Worm (Caenorhabditis elegans) whole organism, L4 larva: Measurements from ENCODE around the gene let-721.
A peak's percentile ranks its signal among the peaks of the same experiment; 100 is the strongest.

Experiments
- R02D3.7 ChIP-seq: fragments of 150-350 bp; sonication (generic microtip); optimal IDR thresholded peaks from 3 replicates; lab custom pipeline; 2014; ENCODE audit warnings: missing biosample characterization, missing genetic modification characterization
- T20F7.1 ChIP-seq: fragments of 200-800 bp; sonication (Bioruptor generic); optimal IDR thresholded peaks from 2 replicates; lab custom pipeline; 2018; ENCODE audit warnings: mild to moderate bottlenecking, missing genetic modification characterization, missing compliant biosample characterization
- T26A8.4 ChIP-seq: fragments of 200-800 bp; sonication (Bioruptor generic); IDR thresholded peaks from 2 replicates; pipeline ENCODE4 v1.3.6; 2022; ENCODE audit warnings: missing genetic modification characterization, missing compliant biosample characterization
- Y48G9A.11 ChIP-seq: fragments of 200-800 bp; sonication (Bioruptor generic); IDR thresholded peaks from 2 replicates; pipeline ENCODE4 v1.3.6; 2022; ENCODE audit warnings: missing genetic modification reagents, missing genetic modification characterization, missing compliant biosample characterization
- Y5F2A.4 ChIP-seq: fragments of 200-800 bp; sonication (Bioruptor generic); optimal IDR thresholded peaks from 2 replicates; lab custom pipeline; 2018; ENCODE audit warnings: mild to moderate bottlenecking, missing genetic modification characterization, missing compliant biosample characterization
- ZK337.2 ChIP-seq: fragments of 200-800 bp; sonication (Bioruptor generic); IDR thresholded peaks from 2 replicates; pipeline ENCODE4 v1.3.6; 2022; ENCODE audit warnings: missing genetic modification reagents, missing genetic modification characterization, missing compliant biosample characterization
- ama-1 ChIP-seq: fragments of 150-350 bp; optimal IDR thresholded peaks from 2 replicates; lab custom pipeline; 2014; ENCODE audit warnings: inconsistent platforms, mixed read lengths
- arid-1 ChIP-seq: fragments of 200-800 bp; sonication (Bioruptor generic); conservative IDR thresholded peaks from 2 replicates; pipeline ENCODE4 v1.3.6; 2022; ENCODE audit warnings: missing genetic modification reagents, missing genetic modification characterization, missing compliant biosample characterization
- attf-4 ChIP-seq: sonication (generic microtip); optimal IDR thresholded peaks from 3 replicates; lab custom pipeline; 2017; ENCODE audit warnings: missing biosample characterization, missing genetic modification characterization
- ceh-28 ChIP-seq: fragments of 150-350 bp; optimal IDR thresholded peaks from 2 replicates; lab custom pipeline; 2014; ENCODE audit warnings: missing biosample characterization, missing genetic modification reagents, missing genetic modification characterization
- ces-1 ChIP-seq: fragments of 150-350 bp; sonication (generic microtip); optimal IDR thresholded peaks from 4 replicates; lab custom pipeline; 2014; ENCODE audit warnings: missing biosample characterization, missing genetic modification reagents, missing genetic modification characterization
- daf-12 ChIP-seq: fragments of 150-350 bp; optimal IDR thresholded peaks from 2 replicates; lab custom pipeline; 2014; ENCODE audit warnings: missing biosample characterization, missing genetic modification reagents, missing genetic modification characterization
- daf-16 ChIP-seq, 3 experiments: sonication (generic microtip); optimal IDR thresholded peaks; 2 replicates each; lab custom pipeline; 2016 to 2017; ENCODE audit warnings: missing genetic modification characterization in 3 of 3, missing genetic modification reagents in 3 of 3, mild to moderate bottlenecking in 2 of 3, missing compliant biosample characterization in 2 of 3, missing biosample characterization in 1 of 3, moderate library complexity in 1 of 3
- daf-19 ChIP-seq: fragments of 200-800 bp; sonication (Bioruptor generic); conservative IDR thresholded peaks from 2 replicates; pipeline ENCODE4 v1.3.6; 2022; ENCODE audit warnings: missing genetic modification characterization, missing compliant biosample characterization
- dmd-6 ChIP-seq: fragments of 200-800 bp; sonication (Bioruptor generic); IDR thresholded peaks from 2 replicates; pipeline ENCODE4 v1.3.6; 2022; ENCODE audit warnings: missing genetic modification reagents, missing genetic modification characterization, missing compliant biosample characterization
- dmd-9 ChIP-seq: fragments of 200-800 bp; sonication (Bioruptor generic); IDR thresholded peaks from 2 replicates; pipeline ENCODE4 v1.3.6; 2022; ENCODE audit warnings: missing genetic modification reagents, missing genetic modification characterization, missing compliant biosample characterization
- duxl-1 ChIP-seq: sonication (generic microtip); optimal IDR thresholded peaks from 2 replicates; lab custom pipeline; 2016; ENCODE audit warnings: mild to moderate bottlenecking, missing genetic modification characterization, moderate library complexity, missing compliant biosample characterization; ENCODE audit not compliant: poor library complexity
- fos-1 ChIP-seq: fragments of 150-350 bp; optimal IDR thresholded peaks from 2 replicates; lab custom pipeline; 2014; ENCODE audit warnings: missing biosample characterization, missing genetic modification characterization
- hif-1 ChIP-seq, 2 experiments: sonication (generic microtip); optimal IDR thresholded peaks; 2 replicates each; lab custom pipeline; 2016 to 2017; ENCODE audit warnings: missing compliant biosample characterization in 2 of 2, missing genetic modification characterization in 2 of 2, missing genetic modification reagents in 2 of 2, missing genotype in 2 of 2, mild to moderate bottlenecking in 1 of 2
- hlh-11 ChIP-seq: fragments of 200-800 bp; sonication (Bioruptor generic); optimal IDR thresholded peaks from 2 replicates; lab custom pipeline; 2018; ENCODE audit warnings: mild to moderate bottlenecking, missing genetic modification characterization, missing compliant biosample characterization
- hlh-30 ChIP-seq: sonication (generic microtip); optimal IDR thresholded peaks from 2 replicates; lab custom pipeline; 2017; ENCODE audit warnings: antibody characterized with exemption, mild to moderate bottlenecking, missing genetic modification characterization, missing compliant biosample characterization; ENCODE audit not compliant: insufficient read depth
- hmg-1.1 ChIP-seq: fragments of 200-800 bp; sonication (Bioruptor generic); IDR thresholded peaks from 2 replicates; pipeline ENCODE4 v1.3.6; 2022; ENCODE audit warnings: missing genetic modification reagents, missing genetic modification characterization, missing compliant biosample characterization
- lin-1 ChIP-seq: fragments of 200-800 bp; sonication (Bioruptor generic); IDR thresholded peaks from 2 replicates; pipeline ENCODE4 v1.3.6; 2022; ENCODE audit warnings: missing genetic modification reagents, missing genetic modification characterization, missing compliant biosample characterization
- lin-13 ChIP-seq: fragments of 150-350 bp; optimal IDR thresholded peaks from 2 replicates; lab custom pipeline; 2014; ENCODE audit warnings: missing biosample characterization, missing genetic modification reagents, missing genetic modification characterization
- lin-38 ChIP-seq: fragments of 200-800 bp; sonication (Bioruptor generic); IDR thresholded peaks from 2 replicates; pipeline ENCODE4 v1.3.6; 2022; ENCODE audit warnings: missing genetic modification reagents, missing genetic modification characterization, missing compliant biosample characterization
- lin-39 ChIP-seq: fragments of 150-350 bp; optimal IDR thresholded peaks from 2 replicates; lab custom pipeline; 2014; ENCODE audit warnings: missing biosample characterization, missing genetic modification reagents, missing genetic modification characterization
- lir-3 ChIP-seq: sonication (generic microtip); optimal IDR thresholded peaks from 2 replicates; lab custom pipeline; 2016; ENCODE audit warnings: mild to moderate bottlenecking, missing genetic modification characterization, missing compliant biosample characterization
- madf-9 ChIP-seq: fragments of 200-800 bp; sonication (Bioruptor generic); conservative IDR thresholded peaks from 2 replicates; pipeline ENCODE4 v1.3.6; 2022; ENCODE audit warnings: missing genetic modification reagents, missing genetic modification characterization, missing compliant biosample characterization
- mdl-1 ChIP-seq, 2 experiments: fragments of 150-350 bp in 1 of 2; sonication (generic microtip) in 1 of 2; optimal IDR thresholded peaks; 2 replicates each; lab custom pipeline; 2014 to 2017; ENCODE audit warnings: missing biosample characterization in 2 of 2, missing genetic modification characterization in 2 of 2
- mdt-29 ChIP-seq: fragments of 200-800 bp; sonication (Bioruptor generic); IDR thresholded peaks from 2 replicates; pipeline ENCODE4 v1.3.6; 2022; ENCODE audit warnings: missing genetic modification reagents, missing genetic modification characterization, missing compliant biosample characterization
- mep-1 ChIP-seq: fragments of 150-350 bp; sonication (generic microtip); optimal IDR thresholded peaks from 3 replicates; lab custom pipeline; 2014; ENCODE audit warnings: missing biosample characterization, missing genetic modification characterization
- nhr-10 ChIP-seq: fragments of 150-350 bp; optimal IDR thresholded peaks from 2 replicates; lab custom pipeline; 2014; ENCODE audit warnings: missing biosample characterization, missing genetic modification characterization
- nhr-11 ChIP-seq: fragments of 150-350 bp; optimal IDR thresholded peaks from 2 replicates; lab custom pipeline; 2014; ENCODE audit warnings: missing biosample characterization, missing genetic modification characterization
- nhr-237 ChIP-seq: sonication (generic microtip); optimal IDR thresholded peaks from 2 replicates; lab custom pipeline; 2017; ENCODE audit warnings: missing biosample characterization, missing genetic modification characterization
- nhr-25 ChIP-seq: sonication (generic microtip); optimal IDR thresholded peaks from 2 replicates; lab custom pipeline; 2017; ENCODE audit warnings: missing genetic modification characterization, mild to moderate bottlenecking, missing compliant biosample characterization, antibody characterized with exemption, moderate library complexity, borderline replicate concordance; ENCODE audit not compliant: insufficient read depth
- nhr-28 ChIP-seq: fragments of 150-350 bp; optimal IDR thresholded peaks from 2 replicates; lab custom pipeline; 2014; ENCODE audit warnings: missing biosample characterization, missing genetic modification characterization
- nhr-41 ChIP-seq: fragments of 200-800 bp; sonication (Bioruptor generic); IDR thresholded peaks from 2 replicates; pipeline ENCODE4 v1.3.6; 2022; ENCODE audit warnings: missing genetic modification reagents, missing genetic modification characterization, missing compliant biosample characterization
- nhr-6 ChIP-seq: fragments of 150-350 bp; optimal IDR thresholded peaks from 2 replicates; lab custom pipeline; 2014; ENCODE audit warnings: missing biosample characterization, missing genetic modification characterization
- rbr-2 ChIP-seq: sonication (generic microtip); optimal IDR thresholded peaks from 2 replicates; lab custom pipeline; 2016; ENCODE audit warnings: missing genotype, missing genetic modification characterization, missing compliant biosample characterization
- sdz-12 ChIP-seq: fragments of 200-800 bp; sonication (Bioruptor generic); optimal IDR thresholded peaks from 2 replicates; lab custom pipeline; 2018; ENCODE audit warnings: mild to moderate bottlenecking, missing genetic modification characterization, missing compliant biosample characterization
- set-16 ChIP-seq: fragments of 200-800 bp; sonication (Bioruptor generic); IDR thresholded peaks from 2 replicates; pipeline ENCODE4 v1.3.6; 2022; ENCODE audit warnings: missing genetic modification reagents, missing genetic modification characterization, missing compliant biosample characterization
- skn-1 ChIP-seq: fragments of 150-350 bp; optimal IDR thresholded peaks from 2 replicates; lab custom pipeline; 2014; ENCODE audit warnings: missing biosample characterization, missing genetic modification characterization
- spr-1 ChIP-seq: sonication (generic microtip); optimal IDR thresholded peaks from 2 replicates; lab custom pipeline; 2016; ENCODE audit warnings: mild to moderate bottlenecking, missing genetic modification characterization, missing compliant biosample characterization
- spr-3 ChIP-seq: fragments of 200-800 bp; sonication (Bioruptor generic); optimal IDR thresholded peaks from 2 replicates; lab custom pipeline; 2018; ENCODE audit warnings: mild to moderate bottlenecking, missing genetic modification characterization, missing compliant biosample characterization
- tag-97 ChIP-seq: fragments of 200-800 bp; sonication (Bioruptor generic); IDR thresholded peaks from 2 replicates; pipeline ENCODE4 v1.3.6; 2022; ENCODE audit warnings: missing genetic modification characterization, missing compliant biosample characterization
- unc-62 ChIP-seq, 3 experiments: fragments of 150-350 bp in 1 of 3; sonication (generic microtip); optimal IDR thresholded peaks in 2 of 3; peaks in 1 of 3; 1 replicate in 1 of 3; 2 replicates in 2 of 3; lab custom pipeline; 2014 to 2017; ENCODE audit warnings: missing biosample characterization in 3 of 3, missing genetic modification characterization in 3 of 3, missing genetic modification reagents in 3 of 3, missing genotype in 1 of 3
- zfp-2 ChIP-seq: sonication (generic microtip); optimal IDR thresholded peaks from 2 replicates; lab custom pipeline; 2016; ENCODE audit warnings: mild to moderate bottlenecking, missing genetic modification characterization, missing compliant biosample characterization
- zfp-3 ChIP-seq: fragments of 200-800 bp; sonication (Bioruptor generic); conservative IDR thresholded peaks from 2 replicates; pipeline ENCODE4 v1.3.6; 2022; ENCODE audit warnings: missing genetic modification reagents, missing genetic modification characterization, missing compliant biosample characterization
- zip-2 ChIP-seq: fragments of 150-350 bp; optimal IDR thresholded peaks from 2 replicates; lab custom pipeline; 2014; ENCODE audit warnings: missing biosample characterization, missing genetic modification characterization

let-721 gene

DNA sequence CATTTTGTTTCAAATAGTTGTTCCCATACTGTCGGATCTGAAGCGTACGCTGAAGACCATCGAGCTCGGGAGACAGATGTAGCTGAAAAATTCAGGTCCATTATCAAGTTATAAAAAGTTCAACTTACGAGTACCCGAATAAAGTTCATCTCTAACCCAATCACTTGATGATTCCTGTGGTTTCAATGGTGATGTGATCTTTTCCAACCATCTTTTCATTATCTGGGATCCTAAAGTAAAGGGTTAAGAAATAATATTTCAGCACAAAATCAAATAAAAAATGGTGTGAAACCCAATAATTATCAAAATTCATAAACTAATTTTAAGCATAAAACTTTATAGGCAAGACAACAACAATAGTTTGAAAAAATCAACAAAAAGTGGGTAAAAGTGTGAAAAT lies 19.5 kb downstream of the let-721 start, which contains the start of gene C05D11.8:
C05D11.8 (minus strand) TSS at position 101 of the 400 bp plus-strand sequence.
- no peak for TF ChIP-seq hmg-1.1 (GFP tag; lab: Robert Waterston, UW)
- no peak for TF ChIP-seq ama-1 (lab: Kevin White, UChicago)
- no peak for TF ChIP-seq nhr-28 (tag; lab: Kevin White, UChicago)
- TF ChIP-seq spr-3: no peak
- TF ChIP-seq hlh-11 (tag; lab: Kevin White, UChicago): no peak
- TF ChIP-seq zfp-3: no peak
- TF ChIP-seq Y48G9A.11 (GFP tag; lab: Robert Waterston, UW): no peak
- TF ChIP-seq, all 104 proteins: peak for 0

DNA sequence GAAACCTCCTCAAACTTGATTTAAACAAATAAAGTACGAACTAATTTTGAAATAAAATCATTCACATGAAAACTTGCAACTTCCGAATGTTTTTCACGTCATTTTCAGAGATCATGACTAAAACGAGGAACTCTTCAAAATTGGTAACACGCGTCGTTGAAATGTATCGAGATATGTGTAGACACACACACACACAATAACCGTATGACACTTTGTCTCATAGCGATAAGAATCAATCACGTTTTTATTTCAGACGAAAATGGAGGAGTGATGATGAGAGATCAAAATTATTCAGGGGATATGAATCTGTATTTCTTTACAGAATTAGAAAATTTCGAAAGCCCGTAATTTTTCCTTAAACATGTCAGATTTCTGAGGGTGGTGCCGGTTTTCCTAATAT lies 24.0 kb downstream of the let-721 start:
- TF ChIP-seq nhr-11: no peak
- peak; percentile 73 for TF ChIP-seq dmd-6
- TF ChIP-seq madf-9 (GFP tag; lab: Robert Waterston, UW): no peak
- no peak for TF ChIP-seq tag-97 (GFP tag; lab: Robert Waterston, UW)
- TF ChIP-seq hmg-1.1 (GFP tag; lab: Robert Waterston, UW): no peak
- TF ChIP-seq Y5F2A.4 (GFP tag; lab: Kevin White, UChicago): no peak
- no peak for TF ChIP-seq daf-12
- TF ChIP-seq nhr-41 (GFP tag; lab: Robert Waterston, UW): no peak
- TF ChIP-seq T26A8.4 (GFP tag; lab: Robert Waterston, UW): no peak
- TF ChIP-seq hlh-30: peak; percentile 86
- TF ChIP-seq daf-16 (GFP tag; optimal IDR thresholded peaks at IDR 0.05; lab: Kevin White, UChicago): no peak
- no peak for TF ChIP-seq daf-16 (tag; optimal IDR thresholded peaks at IDR 0.05; lab: Kevin White, UChicago)
- no peak for TF ChIP-seq daf-19 (GFP tag; lab: Robert Waterston, UW)
- TF ChIP-seq unc-62 (GFP tag; optimal IDR thresholded peaks at IDR 0.05 in 1 of 2; lab: Kevin White, UChicago): peak in 1 of 2 experiments; percentile 94
- TF ChIP-seq unc-62 (tag; optimal IDR thresholded peaks at IDR 0.05; lab: Kevin White, UChicago): no peak
- TF ChIP-seq nhr-25 (tag; lab: Kevin White, UChicago): no peak
- peak; percentile 59 for TF ChIP-seq T20F7.1 (GFP tag; lab: Kevin White, UChicago)
- TF ChIP-seq skn-1: no peak
- no peak for TF ChIP-seq zfp-2
- TF ChIP-seq lin-1 (GFP tag; lab: Robert Waterston, UW): no peak
- peak in 1 of 2 experiments; percentile 30 for TF ChIP-seq mdl-1 (tag; optimal IDR thresholded peaks at IDR 0.05; lab: Kevin White, UChicago)
- TF ChIP-seq nhr-10 (tag; lab: Kevin White, UChicago): no peak
- TF ChIP-seq ceh-28: no peak
- no peak for TF ChIP-seq lin-38 (GFP tag; lab: Robert Waterston, UW)
- no peak for TF ChIP-seq nhr-237 (tag; lab: Kevin White, UChicago)
- no peak for TF ChIP-seq rbr-2 (tag; lab: Kevin White, UChicago)
- TF ChIP-seq arid-1 (GFP tag; lab: Robert Waterston, UW): no peak
- TF ChIP-seq lir-3 (tag; lab: Kevin White, UChicago): no peak
- TF ChIP-seq ZK337.2 (GFP tag; lab: Robert Waterston, UW): no peak
- no peak for TF ChIP-seq sdz-12 (GFP tag; lab: Kevin White, UChicago)
- TF ChIP-seq spr-1 (tag; lab: Kevin White, UChicago): no peak
- TF ChIP-seq set-16 (GFP tag; lab: Robert Waterston, UW): no peak
- no peak for TF ChIP-seq Y48G9A.11 (GFP tag; lab: Robert Waterston, UW)
- no peak for TF ChIP-seq fos-1
- TF ChIP-seq lin-39 (tag; lab: Kevin White, UChicago): no peak
- TF ChIP-seq nhr-6 (tag; lab: Kevin White, UChicago): no peak
- TF ChIP-seq ces-1 (GFP tag; lab: Kevin White, UChicago): no peak
- TF ChIP-seq dmd-9: no peak
- no peak for TF ChIP-seq hif-1 (tag; optimal IDR thresholded peaks at IDR 0.05; lab: Kevin White, UChicago)
- TF ChIP-seq mep-1 (tag; lab: Kevin White, UChicago): peak; percentile 5
- no peak for TF ChIP-seq attf-4
- TF ChIP-seq duxl-1: no peak
- TF ChIP-seq zip-2 (tag; lab: Kevin White, UChicago): no peak
- TF ChIP-seq mdt-29 (GFP tag; lab: Robert Waterston, UW): 0 out of 2 replicates have a peak, but pooled peaks have one; percentile 24
- TF ChIP-seq lin-13 (GFP tag; lab: Kevin White, UChicago): no peak
- TF ChIP-seq R02D3.7 (tag; lab: Kevin White, UChicago): no peak
